Worm (Caenorhabditis elegans): ENCODE results near the gene srh-3.
"Not testable (repeated sequence)": the region's sequence is repeated elsewhere in the genome, so short reads cannot be mapped to it uniquely, and the experiment has no call there.

DNA sequence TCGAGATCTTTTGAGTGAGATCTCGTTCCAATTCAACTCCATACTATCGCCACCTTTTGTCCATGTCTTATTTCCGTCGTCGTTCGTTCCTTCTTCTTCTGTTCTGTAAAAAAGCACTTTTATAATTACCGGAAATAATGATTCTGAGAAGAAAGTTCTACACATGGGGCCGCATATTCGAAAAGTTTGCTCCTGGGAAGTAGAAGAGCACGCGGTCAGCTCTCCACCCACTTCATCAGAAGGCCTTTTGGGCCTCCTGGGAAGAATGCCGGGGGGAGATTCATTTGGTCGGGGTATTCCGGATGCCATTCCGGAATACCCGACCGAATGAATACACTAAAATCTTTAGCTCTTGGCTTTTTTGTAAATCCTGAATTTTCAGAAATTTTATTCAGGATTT, 10.1 kb downstream of the srh-3 start, which contains the start of gene Y46H3C.5:
- TF ChIP-seq aly-1 (tag; optimal IDR thresholded peaks at IDR 0.05); pes-1 (GFP tag; IDR thresholded peaks at IDR 0.05); hmg-4 (GFP tag; optimal IDR thresholded peaks at IDR 0.05); ama-1 (optimal IDR thresholded peaks at IDR 0.05); hnd-1 (tag; optimal IDR thresholded peaks at IDR 0.05); F13C5.2 (tag; optimal IDR thresholded peaks at IDR 0.05); ets-7 (tag; optimal IDR thresholded peaks at IDR 0.05); flt-1 (GFP tag; IDR thresholded peaks at IDR 0.05); B0310.2 (tag; optimal IDR thresholded peaks at IDR 0.05); tbx-37 (GFP tag; conservative IDR thresholded peaks at IDR 0.05); tbx-11 (GFP tag; IDR thresholded peaks at IDR 0.05); scrt-1 (GFP tag; IDR thresholded peaks at IDR 0.05): not testable (repeated sequence)

Data from whole organism, early embryonic.